Worm (Caenorhabditis elegans): Measurements from ENCODE around the gene W06D11.5.

DNA sequence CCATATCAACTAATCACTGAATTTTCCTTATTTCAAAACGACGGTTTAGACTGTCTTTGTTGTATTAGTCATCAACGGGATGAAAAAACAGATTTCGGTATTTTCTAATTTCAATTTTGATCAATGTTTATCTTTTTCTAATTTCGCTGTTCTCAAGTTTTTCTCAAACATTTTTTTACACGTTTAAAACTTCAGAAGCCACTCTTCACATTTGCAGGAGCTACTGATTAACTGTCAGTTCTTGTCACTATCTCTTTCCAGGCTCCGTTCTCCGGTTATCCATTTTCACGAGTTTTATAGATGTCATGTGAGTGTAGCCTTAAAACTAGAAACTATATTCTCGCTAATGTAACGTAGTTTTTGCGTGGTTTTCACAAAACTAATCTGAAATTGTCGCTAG is 9.4 kb upstream of the W06D11.5 start, which contains the start of gene C04B4.4:
- TF ChIP-seq nhr-12 (tag; optimal IDR thresholded peaks at IDR 0.05) (no peak), ces-1 (GFP tag; optimal IDR thresholded peaks at IDR 0.05) (no peak), unc-39 (tag; optimal IDR thresholded peaks at IDR 0.05) (no peak), unc-62 (GFP tag; optimal IDR thresholded peaks at IDR 0.05) (no peak), lsy-2 (tag; optimal IDR thresholded peaks at IDR 0.05) (no peak), ceh-39 (tag; optimal IDR thresholded peaks at IDR 0.05) (no peak), nhr-76 (tag; optimal IDR thresholded peaks at IDR 0.05) (no peak), ham-2 (GFP tag; optimal IDR thresholded peaks at IDR 0.05) (no peak), lin-13 (tag; optimal IDR thresholded peaks at IDR 0.05) (no peak), ceh-43 (GFP tag; optimal IDR thresholded peaks at IDR 0.05) (no peak), pha-4 (tag; optimal IDR thresholded peaks at IDR 0.05) (no peak), nhr-28 (tag; optimal IDR thresholded peaks at IDR 0.05) (no peak), snpc-4 (tag; optimal IDR thresholded peaks at IDR 0.05) (no peak), lin-32 (GFP tag; optimal IDR thresholded peaks at IDR 0.05) (no peak)

Measured in whole organism, mixed stage, embryonic.